Worm (Caenorhabditis elegans) whole organism, L4/young adult: ENCODE data around the gene cpt-1.

Experiments
- W03F9.2 ChIP-seq: fragments of 150-350 bp; optimal IDR thresholded peaks from 2 replicates; lab custom pipeline; 2014; ENCODE audit warnings: missing biosample characterization, missing genetic modification characterization
- dao-5 ChIP-seq: sonication (generic microtip); optimal IDR thresholded peaks from 2 replicates; lab custom pipeline; 2016; ENCODE audit warnings: missing genotype, missing genetic modification characterization, moderate library complexity, missing compliant biosample characterization
- him-1 ChIP-seq: sonication (generic microtip); optimal IDR thresholded peaks from 2 replicates; lab custom pipeline; 2016; ENCODE audit warnings: missing genotype, missing genetic modification reagents, missing genetic modification characterization, missing compliant biosample characterization

DNA sequence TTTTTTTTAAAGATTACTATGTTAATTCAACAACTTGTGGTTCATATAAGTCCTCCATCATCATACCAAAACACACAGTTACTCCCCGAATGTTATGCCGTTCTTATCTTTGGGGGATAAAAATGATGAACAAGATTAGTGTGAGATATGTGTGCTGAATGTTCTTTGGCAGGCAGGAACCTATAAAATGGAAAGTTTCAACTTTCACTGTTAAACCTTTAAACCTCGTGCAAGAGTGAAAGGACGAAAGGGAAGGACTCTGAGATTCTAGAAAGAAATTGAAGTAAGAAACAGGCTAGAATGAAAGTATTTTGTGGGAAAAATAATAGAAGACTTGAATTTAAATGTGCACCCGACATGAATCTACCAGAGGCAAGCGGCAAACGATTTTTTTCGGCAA is 23.7 kb upstream of the cpt-1 start:
- TF ChIP-seq him-1 (tag; lab: Kevin White, UChicago) (no peak), dao-5 (tag; lab: Kevin White, UChicago) (no peak), W03F9.2 (tag; lab: Kevin White, UChicago) (no peak)
